Fruit fly (Drosophila melanogaster) whole organism, embryonic: ENCODE data around the gene CG10222.
A peak's percentile ranks its signal among the peaks of the same experiment; 100 is the strongest.

Experiments used
- Adf1 ChIP-seq: fragments of 200-800 bp; sonication (Bioruptor generic); IDR thresholded peaks from 2 replicates; pipeline ENCODE4 v1.3.6; 2022; ENCODE audit warnings: missing biosample characterization, missing genetic modification characterization
- Awh ChIP-seq: fragments of 200-800 bp; sonication (Bioruptor generic); IDR thresholded peaks from 2 replicates; pipeline ENCODE4, ENCODE4 v1.3.6; 2022; ENCODE audit warnings: missing biosample characterization, missing genetic modification characterization
- Bdp1 ChIP-seq: fragments of 200-800 bp; sonication (Bioruptor generic); optimal IDR thresholded peaks from 3 replicates; lab custom pipeline; 2016; ENCODE audit warnings: missing biosample characterization, missing genetic modification characterization
- CG12155 ChIP-seq: fragments of 200-800 bp; sonication (Bioruptor generic); optimal IDR thresholded peaks from 3 replicates; lab custom pipeline; 2016; ENCODE audit warnings: missing biosample characterization, missing genetic modification characterization
- CG12942 ChIP-seq: fragments of 200-800 bp; sonication (Bioruptor generic); optimal IDR thresholded peaks from 3 replicates; lab custom pipeline; 2016; ENCODE audit warnings: missing biosample characterization, missing genetic modification characterization
- CG13424 ChIP-seq: fragments of 200-800 bp; sonication (Bioruptor generic); optimal IDR thresholded peaks from 2 replicates; lab custom pipeline; 2019; ENCODE audit warnings: missing biosample characterization, mild to moderate bottlenecking, missing genetic modification characterization, moderate library complexity
- CG14860 ChIP-seq: fragments of 200-800 bp; sonication (Bioruptor generic); IDR thresholded peaks from 3 replicates; pipeline ENCODE4 v1.3.6; 2022; ENCODE audit warnings: missing biosample characterization, missing genetic modification characterization; ENCODE audit not compliant: partially characterized antibody
- CG15696 ChIP-seq: fragments of 200-800 bp; sonication (Bioruptor generic); optimal IDR thresholded peaks from 2 replicates; lab custom pipeline; 2019; ENCODE audit warnings: missing biosample characterization, mild to moderate bottlenecking, missing genetic modification characterization, moderate library complexity
- CG16813 ChIP-seq: fragments of 200-800 bp; sonication (Bioruptor generic); IDR thresholded peaks from 3 replicates; pipeline ENCODE4 v1.3.6; 2022; ENCODE audit warnings: missing biosample characterization, missing genetic modification characterization; ENCODE audit not compliant: partially characterized antibody
- CG1792 ChIP-seq: fragments of 200-800 bp; sonication (Bioruptor generic); optimal IDR thresholded peaks from 2 replicates; lab custom pipeline; 2016; ENCODE audit warnings: missing biosample characterization, missing genetic modification characterization
- CG18764 ChIP-seq: fragments of 200-800 bp; sonication (Bioruptor generic); optimal IDR thresholded peaks from 3 replicates; lab custom pipeline; 2016; ENCODE audit warnings: missing biosample characterization, missing genetic modification characterization
- CG34376 ChIP-seq: fragments of 200-800 bp; sonication (Bioruptor generic); optimal IDR thresholded peaks from 2 replicates; lab custom pipeline; 2018; ENCODE audit warnings: missing biosample characterization, mild to moderate bottlenecking, missing genetic modification characterization
- CG3726 ChIP-seq: fragments of 200-800 bp; sonication (Bioruptor generic); IDR thresholded peaks from 3 replicates; pipeline ENCODE4, ENCODE4 v1.3.6; 2022; ENCODE audit warnings: missing biosample characterization, missing genetic modification characterization
- CG8290 ChIP-seq, 3 experiments: fragments of 200-800 bp; sonication (Bioruptor generic); optimal IDR thresholded peaks; 2 replicates each; lab custom pipeline; 2016 to 2019; ENCODE audit warnings: missing biosample characterization in 3 of 3, missing genetic modification characterization in 3 of 3, mild to moderate bottlenecking in 2 of 3, moderate library complexity in 1 of 3
- CG9609 ChIP-seq: fragments of 200-800 bp; sonication (Bioruptor generic); optimal IDR thresholded peaks from 3 replicates; lab custom pipeline; 2016; ENCODE audit warnings: missing biosample characterization, missing genetic modification characterization
- ERR ChIP-seq: fragments of 200-800 bp; sonication (Bioruptor generic); optimal IDR thresholded peaks from 2 replicates; lab custom pipeline; 2016; ENCODE audit warnings: missing biosample characterization, missing genetic modification characterization
- H15 ChIP-seq: fragments of 200-800 bp; sonication (Bioruptor generic); IDR thresholded peaks from 3 replicates; pipeline ENCODE4 v1.3.6; 2022; ENCODE audit warnings: missing biosample characterization, missing genetic modification characterization
- HmgZ ChIP-seq: fragments of 200-800 bp; sonication (Bioruptor generic); optimal IDR thresholded peaks from 2 replicates; lab custom pipeline; 2018; ENCODE audit warnings: missing biosample characterization, mild to moderate bottlenecking, missing genetic modification characterization
- Hr51 ChIP-seq, 2 experiments: fragments of 200-800 bp; sonication (Bioruptor generic); optimal IDR thresholded peaks; 2 replicates in 1 of 2; 3 replicates in 1 of 2; lab custom pipeline; 2016 to 2018; ENCODE audit warnings: missing biosample characterization in 2 of 2, missing genetic modification characterization in 2 of 2, mild to moderate bottlenecking in 1 of 2, moderate library complexity in 1 of 2
- Lhr ChIP-seq: fragments of 200-800 bp; sonication (Bioruptor generic); optimal IDR thresholded peaks from 3 replicates; lab custom pipeline; 2017; ENCODE audit warnings: mild to moderate bottlenecking, missing biosample characterization, missing genetic modification reagents, missing genetic modification characterization
- MBD-R2 ChIP-seq: fragments of 200-800 bp; sonication (Bioruptor generic); IDR thresholded peaks from 2 replicates; pipeline ENCODE4 v1.3.6; 2022; ENCODE audit warnings: missing biosample characterization, missing genetic modification characterization
- Nf-YB ChIP-seq: fragments of 200-800 bp; sonication (Bioruptor generic); optimal IDR thresholded peaks from 3 replicates; lab custom pipeline; 2019; ENCODE audit warnings: missing biosample characterization, mild to moderate bottlenecking, missing genetic modification characterization, moderate library complexity
- Pdp1 ChIP-seq, 2 experiments: fragments of 200-800 bp; sonication (Bioruptor generic); optimal IDR thresholded peaks; 3 replicates each; lab custom pipeline; 2016; ENCODE audit warnings: missing biosample characterization in 2 of 2, missing genetic modification characterization in 2 of 2, mild to moderate bottlenecking in 1 of 2, moderate library complexity in 1 of 2
- Side ChIP-seq: fragments of 200-800 bp; sonication (Bioruptor generic); optimal IDR thresholded peaks from 2 replicates; lab custom pipeline; 2016; ENCODE audit warnings: missing biosample characterization, missing genetic modification characterization
- Sin3A ChIP-seq: fragments of >200 bp; optimal IDR thresholded peaks from 2 replicates; lab custom pipeline; 2018
- Spps ChIP-seq: fragments of 200-800 bp; sonication (Bioruptor generic); optimal IDR thresholded peaks from 2 replicates; lab custom pipeline; 2018; ENCODE audit warnings: missing biosample characterization, mild to moderate bottlenecking, missing genetic modification characterization
- Tbp ChIP-seq: fragments of >200 bp; optimal IDR thresholded peaks from 2 replicates; lab custom pipeline; 2018; ENCODE audit warnings: missing biosample characterization, missing genetic modification characterization
- Xrp1 ChIP-seq: fragments of 200-800 bp; sonication (Bioruptor generic); IDR thresholded peaks from 2 replicates; pipeline ENCODE4 v1.3.6; 2022; ENCODE audit warnings: missing biosample characterization, missing genetic modification characterization
- al ChIP-seq: fragments of 200-800 bp; sonication (Bioruptor generic); IDR thresholded peaks from 2 replicates; pipeline ENCODE4 v1.3.6; 2022; ENCODE audit warnings: missing biosample characterization, missing genetic modification characterization
- ara ChIP-seq: fragments of 200-800 bp; sonication (Bioruptor generic); IDR thresholded peaks from 2 replicates; pipeline ENCODE4 v1.3.6; 2022; ENCODE audit warnings: missing biosample characterization, missing genetic modification characterization
- cad ChIP-seq: fragments of >200 bp; optimal IDR thresholded peaks from 2 replicates; lab custom pipeline; 2017; ENCODE audit warnings: missing biosample characterization, missing genetic modification characterization
- chif ChIP-seq, 2 experiments: fragments of 200-800 bp; sonication (Bioruptor generic); optimal IDR thresholded peaks; 3 replicates each; lab custom pipeline; 2016; ENCODE audit warnings: missing biosample characterization in 2 of 2, missing genetic modification characterization in 2 of 2
- chn ChIP-seq: fragments of 200-800 bp; sonication (Bioruptor generic); optimal IDR thresholded peaks from 2 replicates; lab custom pipeline; 2016; ENCODE audit warnings: missing biosample characterization, missing genetic modification characterization
- crol ChIP-seq: fragments of 200-800 bp; sonication (Bioruptor generic); IDR thresholded peaks from 2 replicates; pipeline ENCODE4 v1.3.6; 2022; ENCODE audit warnings: missing biosample characterization, missing genetic modification characterization
- dati ChIP-seq: fragments of 200-800 bp; sonication (Bioruptor generic); IDR thresholded peaks from 2 replicates; pipeline ENCODE4 v1.3.6; 2022; ENCODE audit warnings: missing biosample characterization, missing genetic modification characterization
- emc ChIP-seq: fragments of 200-800 bp; sonication (Bioruptor generic); optimal IDR thresholded peaks from 2 replicates; lab custom pipeline; 2016; ENCODE audit warnings: missing biosample characterization, missing genetic modification characterization
- ems ChIP-seq: fragments of 200-800 bp; sonication (Bioruptor generic); optimal IDR thresholded peaks from 3 replicates; lab custom pipeline; 2016; ENCODE audit warnings: missing biosample characterization, missing genetic modification characterization
- gce ChIP-seq: fragments of 200-800 bp; sonication (Bioruptor generic); IDR thresholded peaks from 3 replicates; pipeline ENCODE4 v1.3.6; 2022; ENCODE audit warnings: missing biosample characterization, missing genetic modification characterization
- hkb ChIP-seq, 2 experiments: fragments of 200-800 bp in 1 of 2; fragments of >200 bp in 1 of 2; sonication (Bioruptor generic) in 1 of 2; IDR thresholded peaks in 1 of 2; optimal IDR thresholded peaks in 1 of 2; 2 replicates each; pipeline versions ENCODE4 v1.3.6 to Lab custom; 2017 to 2022; ENCODE audit warnings: missing biosample characterization in 1 of 2, missing genetic modification characterization in 1 of 2
- ind ChIP-seq: fragments of 200-800 bp; sonication (Bioruptor generic); optimal IDR thresholded peaks from 3 replicates; lab custom pipeline; 2016; ENCODE audit warnings: missing biosample characterization, missing genetic modification characterization
- klu ChIP-seq: fragments of 200-800 bp; sonication (Bioruptor generic); IDR thresholded peaks from 2 replicates; pipeline ENCODE4 v1.3.6; 2022; ENCODE audit warnings: missing biosample characterization, missing genetic modification characterization
- mld ChIP-seq: fragments of 200-800 bp; sonication (Bioruptor generic); IDR thresholded peaks from 3 replicates; pipeline ENCODE4 v1.3.6; 2022; ENCODE audit warnings: missing biosample characterization, missing genetic modification characterization; ENCODE audit not compliant: partially characterized antibody
- nau ChIP-seq: fragments of 200-800 bp; sonication (Bioruptor generic); optimal IDR thresholded peaks from 3 replicates; lab custom pipeline; 2017; ENCODE audit warnings: missing biosample characterization, mild to moderate bottlenecking, missing genetic modification characterization, missing genetic modification reagents
- pzg ChIP-seq: fragments of 200-800 bp; sonication (Bioruptor generic); optimal IDR thresholded peaks from 3 replicates; lab custom pipeline; 2018; ENCODE audit warnings: missing biosample characterization, mild to moderate bottlenecking, missing genetic modification characterization, moderate library complexity
- repo ChIP-seq: fragments of 200-800 bp; sonication (Bioruptor generic); optimal IDR thresholded peaks from 2 replicates; lab custom pipeline; 2016; ENCODE audit warnings: missing biosample characterization, missing genetic modification characterization
- salm ChIP-seq: fragments of 200-800 bp; sonication (Bioruptor generic); optimal IDR thresholded peaks from 2 replicates; lab custom pipeline; 2018; ENCODE audit warnings: missing biosample characterization, mild to moderate bottlenecking, missing genetic modification characterization
- sens ChIP-seq: fragments of 200-800 bp; sonication (Bioruptor generic); peaks from one replicate; lab custom pipeline; 2016; ENCODE audit warnings: missing biosample characterization, missing genetic modification characterization
- sima ChIP-seq: fragments of 200-800 bp; sonication (Bioruptor generic); optimal IDR thresholded peaks from 2 replicates; lab custom pipeline; 2016; ENCODE audit warnings: missing biosample characterization, missing genetic modification characterization
- trem ChIP-seq: fragments of 200-800 bp; optimal IDR thresholded peaks from 3 replicates; lab custom pipeline; 2019; ENCODE audit warnings: missing biosample characterization, mild to moderate bottlenecking, missing genetic modification characterization, moderate library complexity
- tup ChIP-seq: fragments of 200-800 bp; sonication (Bioruptor generic); optimal IDR thresholded peaks from 2 replicates; lab custom pipeline; 2016; ENCODE audit warnings: missing biosample characterization, mild to moderate bottlenecking, missing genetic modification characterization, moderate library complexity
- wek ChIP-seq: fragments of 200-800 bp; sonication (Bioruptor generic); optimal IDR thresholded peaks from 3 replicates; lab custom pipeline; 2018; ENCODE audit warnings: missing biosample characterization, mild to moderate bottlenecking, missing genetic modification characterization, moderate library complexity
- z ChIP-seq: fragments of 200-800 bp; sonication (Bioruptor generic); IDR thresholded peaks from 3 replicates; pipeline ENCODE4 v1.3.6; 2022; ENCODE audit warnings: missing biosample characterization, missing genetic modification characterization
- zfh1 ChIP-seq: fragments of 200-800 bp; sonication (Bioruptor generic); IDR thresholded peaks from 3 replicates; pipeline ENCODE4 v1.3.6; 2022; ENCODE audit warnings: missing biosample characterization, missing genetic modification characterization

CG10222 gene

DNA sequence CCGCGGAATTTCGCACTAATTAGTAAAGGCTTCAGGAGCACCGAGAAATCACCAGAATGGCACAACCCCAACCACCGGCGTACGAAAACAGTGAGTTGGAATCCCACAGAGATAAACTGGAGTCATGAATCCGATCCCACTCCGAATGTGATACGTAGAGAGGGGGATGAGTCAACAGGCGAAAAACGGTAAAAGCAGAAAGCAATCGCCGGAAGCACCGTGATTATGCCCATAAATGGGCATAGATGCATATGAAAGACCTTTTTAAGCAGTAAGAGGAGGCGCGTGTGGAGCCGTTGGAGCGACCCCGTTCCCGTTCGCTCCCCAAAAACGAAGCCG is 602 bp upstream of the CG10222 start (continued):
- TF ChIP-seq Xrp1 (GFP tag; lab: Robert Waterston, UW) (no peak), dati (GFP tag; lab: Robert Waterston, UW) (no peak), CG34376 (GFP tag; lab: Kevin White, UChicago) (no peak), MBD-R2 (GFP tag; lab: Robert Waterston, UW) (peak; percentile 25; the same call in 1 of the 2 replicates), CG18764 (GFP tag; lab: Kevin White, UChicago) (no peak), Hr51 (GFP tag; optimal IDR thresholded peaks at IDR 0.05; lab: Kevin White, UChicago) (no peak), zfh1 (0 out of 3 replicates have a peak, but pooled peaks have one; percentile 5), ems (no peak), Awh (GFP tag; lab: Robert Waterston, UW) (no peak), gce (GFP tag; lab: Robert Waterston, UW) (no peak), Sin3A (lab: Kevin White, UChicago) (no peak), klu (GFP tag; lab: Robert Waterston, UW) (no peak), Bdp1 (GFP tag; lab: Kevin White, UChicago) (no peak), Side (GFP tag; lab: Kevin White, UChicago) (no peak), CG16813 (no peak), repo (GFP tag; lab: Kevin White, UChicago) (no peak), HmgZ (no peak), Tbp (GFP tag; lab: Kevin White, UChicago) (no peak), tup (GFP tag; lab: Kevin White, UChicago) (no peak), CG8290 (GFP tag; optimal IDR thresholded peaks at IDR 0.05; lab: Kevin White, UChicago) (no peak), CG8290 (tag; optimal IDR thresholded peaks at IDR 0.05; lab: Kevin White, UChicago) (no peak), CG9609 (no peak), nau (GFP tag; lab: Kevin White, UChicago) (no peak), z (GFP tag; lab: Robert Waterston, UW) (no peak), ara (GFP tag; lab: Robert Waterston, UW) (no peak), sima (no peak), crol (GFP tag; lab: Robert Waterston, UW) (no peak), hkb (optimal IDR thresholded peaks at IDR 0.05; lab: Kevin White, UChicago) (no peak), hkb (GFP tag; IDR thresholded peaks at IDR 0.05; lab: Robert Waterston, UW) (0 out of 2 replicates have a peak, but pooled peaks have one; percentile 9), Adf1 (GFP tag; lab: Robert Waterston, UW) (no peak), CG13424 (tag; lab: Kevin White, UChicago) (no peak), CG12155 (no peak), trem (no peak), chif (GFP tag; optimal IDR thresholded peaks at IDR 0.05; lab: Kevin White, UChicago) (no peak), Pdp1 (GFP tag; optimal IDR thresholded peaks at IDR 0.05; lab: Kevin White, UChicago) (no peak), Spps (tag; lab: Kevin White, UChicago) (no peak), Nf-YB (GFP tag; lab: Kevin White, UChicago) (no peak), cad (GFP tag; lab: Kevin White, UChicago) (no peak), chn (GFP tag; lab: Kevin White, UChicago) (no peak), CG1792 (GFP tag; lab: Kevin White, UChicago) (no peak), mld (GFP tag; lab: Robert Waterston, UW) (0 out of 3 replicates have a peak, but pooled peaks have one; percentile 4)

DNA sequence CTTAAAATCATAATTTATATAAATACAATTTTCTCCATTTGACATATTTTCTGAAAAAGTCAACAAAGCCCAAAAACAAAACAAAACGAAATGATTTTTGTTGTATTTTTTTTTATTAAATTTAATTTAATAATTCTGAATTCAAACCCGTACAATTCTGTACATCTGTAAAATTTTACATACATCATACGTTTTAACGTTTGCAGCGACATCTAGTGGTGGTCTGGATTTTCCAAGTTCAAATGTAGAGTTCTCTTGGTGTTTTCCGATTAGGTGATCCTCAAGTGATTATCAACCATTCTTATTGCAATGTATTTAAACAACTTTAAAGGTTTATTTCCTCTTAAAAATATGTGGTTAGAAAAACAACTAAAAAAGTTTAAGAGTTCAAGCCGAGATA is 1.3 kb downstream of the CG10222 start:
- TF ChIP-seq ind (GFP tag; lab: Kevin White, UChicago) = peak; percentile 33
- TF ChIP-seq pzg = no peak
- no peak for TF ChIP-seq wek (GFP tag; lab: Kevin White, UChicago)
- TF ChIP-seq emc (GFP tag; lab: Kevin White, UChicago) = no peak
- no peak for TF ChIP-seq CG3726
- no peak for TF ChIP-seq ara (GFP tag; lab: Robert Waterston, UW)
- peak; percentile 68 for TF ChIP-seq CG15696 (tag; lab: Kevin White, UChicago)
- no peak for TF ChIP-seq Hr51 (GFP tag; optimal IDR thresholded peaks at IDR 0.05; lab: Kevin White, UChicago)
- no peak for TF ChIP-seq ERR (GFP tag; lab: Kevin White, UChicago)
- TF ChIP-seq CG14860 (GFP tag; lab: Robert Waterston, UW) = no peak
- TF ChIP-seq Lhr (GFP tag; lab: Kevin White, UChicago) = peak; percentile 63
- peak; percentile 73 for TF ChIP-seq sens (GFP tag; lab: Kevin White, UChicago)
- TF ChIP-seq H15 (GFP tag; lab: Robert Waterston, UW) = 0 out of 3 replicates have a peak, but pooled peaks have one; percentile 9
- TF ChIP-seq salm (tag; lab: Kevin White, UChicago) = no peak
- no peak for TF ChIP-seq CG12942 (GFP tag; lab: Kevin White, UChicago)
- TF ChIP-seq al = no peak
